Fruit fly (Drosophila melanogaster): Measurements from ENCODE around the gene Ugt302C1.

DNA sequence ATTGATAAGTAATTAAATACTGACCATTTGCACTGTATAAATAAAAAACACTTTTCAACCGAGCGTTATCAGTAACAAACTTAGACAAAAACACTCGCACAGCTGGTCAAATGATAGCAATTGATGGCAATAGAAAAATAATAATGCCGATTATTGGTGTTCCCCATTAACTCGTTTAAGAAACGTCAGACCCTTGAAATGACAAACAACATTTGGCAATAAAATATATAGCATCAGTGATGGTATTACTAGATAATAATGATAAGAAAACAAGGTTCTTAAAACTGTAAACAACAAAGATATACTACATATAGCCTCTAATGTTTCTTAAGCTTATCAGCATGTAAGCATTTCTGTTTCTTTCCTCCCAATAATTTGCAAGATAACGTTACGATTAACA lies 30.5 kb upstream of the Ugt302C1 start:
- TF ChIP-seq ttk (optimal IDR thresholded peaks at IDR 0.05) = no peak
- no peak for TF ChIP-seq Sin3A (optimal IDR thresholded peaks at IDR 0.05)
- no peak for TF ChIP-seq h (optimal IDR thresholded peaks at IDR 0.05)

All from Kc167 (cell line).